Worm (Caenorhabditis elegans) whole organism, L1 larva: ENCODE measurements around the gene T23B12.5.

ENCODE experiments used
- aly-2 ChIP-seq: fragments of 150-350 bp; optimal IDR thresholded peaks from 2 replicates; lab custom pipeline; 2014; ENCODE audit warnings: missing biosample characterization, missing genetic modification characterization
- ama-1 ChIP-seq: fragments of 150-350 bp; optimal IDR thresholded peaks from 2 replicates; lab custom pipeline; 2014
- egl-13 ChIP-seq: sonication (generic microtip); optimal IDR thresholded peaks from 2 replicates; lab custom pipeline; 2016; ENCODE audit warnings: missing genotype, missing genetic modification reagents, missing genetic modification characterization, missing compliant biosample characterization
- elt-2 ChIP-seq: sonication (generic microtip); optimal IDR thresholded peaks from 2 replicates; lab custom pipeline; 2016; ENCODE audit warnings: missing genetic modification characterization, mild to moderate bottlenecking, inconsistent platforms, missing compliant biosample characterization, missing genetic modification reagents
- lin-15B ChIP-seq: fragments of 150-350 bp; sonication (generic microtip); optimal IDR thresholded peaks from 3 replicates; lab custom pipeline; 2014; ENCODE audit warnings: missing biosample characterization, missing genetic modification characterization
- nhr-19 ChIP-seq: fragments of 200-800 bp; sonication (Bioruptor generic); conservative IDR thresholded peaks from 2 replicates; pipeline ENCODE4 v1.3.6; 2022; ENCODE audit warnings: missing genetic modification characterization, missing compliant biosample characterization
- nhr-28 ChIP-seq: fragments of 150-350 bp; optimal IDR thresholded peaks from 2 replicates; lab custom pipeline; 2014; ENCODE audit warnings: missing biosample characterization, missing genetic modification characterization
- rnt-1 ChIP-seq: sonication (generic microtip); optimal IDR thresholded peaks from 2 replicates; lab custom pipeline; 2016; ENCODE audit warnings: mild to moderate bottlenecking, missing genetic modification characterization, moderate library complexity, missing compliant biosample characterization
- sox-4 ChIP-seq: sonication (generic microtip); optimal IDR thresholded peaks from 2 replicates; lab custom pipeline; 2016; ENCODE audit warnings: missing genetic modification characterization, missing compliant biosample characterization
- unc-62 ChIP-seq: fragments of 150-350 bp; optimal IDR thresholded peaks from 2 replicates; lab custom pipeline; 2014; ENCODE audit warnings: missing biosample characterization, missing genetic modification reagents, missing genetic modification characterization
- ztf-4 ChIP-seq: fragments of 150-350 bp; optimal IDR thresholded peaks from 2 replicates; lab custom pipeline; 2014; ENCODE audit warnings: missing biosample characterization, missing genetic modification characterization

ce11 chrV:8468740-8469139, 20.9 kb upstream of the T23B12.5 start, which contains the start of gene phf-30:
- TF ChIP-seq sox-4 = no peak
- no peak for TF ChIP-seq ama-1
- no peak for TF ChIP-seq unc-62 (GFP tag; lab: Kevin White, UChicago)
- TF ChIP-seq nhr-19 (GFP tag; lab: Robert Waterston, UW) = no peak
- no peak for TF ChIP-seq nhr-28 (tag; lab: Kevin White, UChicago)
- no peak for TF ChIP-seq ztf-4
- no peak for TF ChIP-seq egl-13 (tag; lab: Kevin White, UChicago)
- no peak for TF ChIP-seq elt-2 (tag; lab: Kevin White, UChicago)
- no peak for TF ChIP-seq rnt-1 (tag; lab: Kevin White, UChicago)
- TF ChIP-seq lin-15B (tag; lab: Kevin White, UChicago) = no peak
- TF ChIP-seq aly-2 (tag; lab: Kevin White, UChicago) = no peak
